Fruit fly (Drosophila melanogaster) whole organism, embryonic: ENCODE results near the gene CG42758.

Source experiments
- Aef1 ChIP-seq: fragments of 200-800 bp; sonication (Bioruptor generic); IDR thresholded peaks from 3 replicates; pipeline ENCODE4 v1.3.6; 2022; ENCODE audit warnings: missing biosample characterization, missing genetic modification characterization
- Antp ChIP-seq: fragments of 200-800 bp; sonication (Bioruptor generic); optimal IDR thresholded peaks from 3 replicates; lab custom pipeline; 2016; ENCODE audit warnings: missing biosample characterization, missing genetic modification characterization
- Awh ChIP-seq: fragments of 200-800 bp; sonication (Bioruptor generic); IDR thresholded peaks from 2 replicates; pipeline ENCODE4, ENCODE4 v1.3.6; 2022; ENCODE audit warnings: missing biosample characterization, missing genetic modification characterization
- CG10366 ChIP-seq: fragments of 200-800 bp; sonication (Bioruptor generic); IDR thresholded peaks from 2 replicates; pipeline ENCODE4 v1.3.6; 2022; ENCODE audit warnings: missing biosample characterization, missing genetic modification characterization
- CG10959 ChIP-seq: fragments of 200-800 bp; sonication (Bioruptor generic); IDR thresholded peaks from 2 replicates; pipeline ENCODE4 v1.3.6; 2022; ENCODE audit warnings: missing biosample characterization, missing genetic modification characterization
- CG12299 ChIP-seq: fragments of 200-800 bp; sonication (Bioruptor generic); optimal IDR thresholded peaks from 2 replicates; lab custom pipeline; 2018; ENCODE audit warnings: missing biosample characterization, mild to moderate bottlenecking, missing genetic modification characterization
- CG13624 ChIP-seq: fragments of 200-800 bp; sonication (Bioruptor generic); optimal IDR thresholded peaks from 2 replicates; lab custom pipeline; 2016; ENCODE audit warnings: missing biosample characterization, missing genetic modification characterization
- CG1792 ChIP-seq: fragments of 200-800 bp; sonication (Bioruptor generic); optimal IDR thresholded peaks from 2 replicates; lab custom pipeline; 2016; ENCODE audit warnings: missing biosample characterization, missing genetic modification characterization
- CG18262 ChIP-seq: fragments of 200-800 bp; optimal IDR thresholded peaks from 3 replicates; lab custom pipeline; 2019; ENCODE audit warnings: missing biosample characterization, mild to moderate bottlenecking, missing genetic modification characterization, moderate library complexity
- CG2199 ChIP-seq: fragments of 200-800 bp; sonication (Bioruptor generic); IDR thresholded peaks from 3 replicates; pipeline ENCODE4 v1.3.6; 2022; ENCODE audit warnings: missing biosample characterization, missing genetic modification characterization
- CG30403 ChIP-seq: fragments of 200-800 bp; sonication (Bioruptor generic); optimal IDR thresholded peaks from 3 replicates; lab custom pipeline; 2016; ENCODE audit warnings: missing biosample characterization, missing genetic modification characterization
- CG30431 ChIP-seq: fragments of 200-800 bp; sonication (Bioruptor generic); optimal IDR thresholded peaks from 2 replicates; lab custom pipeline; 2017; ENCODE audit warnings: missing biosample characterization, missing genetic modification characterization
- CG4707 ChIP-seq: fragments of 200-800 bp; sonication (Bioruptor generic); optimal IDR thresholded peaks from 2 replicates; lab custom pipeline; 2018; ENCODE audit warnings: missing biosample characterization, mild to moderate bottlenecking, missing genetic modification characterization, moderate library complexity
- CG4820 ChIP-seq: fragments of 200-800 bp; sonication (Bioruptor generic); optimal IDR thresholded peaks from 3 replicates; lab custom pipeline; 2016; ENCODE audit warnings: missing biosample characterization, missing genetic modification characterization
- CG6254 ChIP-seq: fragments of 200-800 bp; sonication (Bioruptor generic); optimal IDR thresholded peaks from 3 replicates; lab custom pipeline; 2017; ENCODE audit warnings: mild to moderate bottlenecking, missing biosample characterization, missing genetic modification reagents, missing genetic modification characterization
- CG6689 ChIP-seq: fragments of 200-800 bp; sonication (Bioruptor generic); IDR thresholded peaks from 2 replicates; pipeline ENCODE4 v1.3.6; 2022; ENCODE audit warnings: missing biosample characterization, missing genetic modification characterization
- CG8290 ChIP-seq, 3 experiments: fragments of 200-800 bp; sonication (Bioruptor generic); optimal IDR thresholded peaks; 2 replicates each; lab custom pipeline; 2016 to 2019; ENCODE audit warnings: missing biosample characterization in 3 of 3, missing genetic modification characterization in 3 of 3, mild to moderate bottlenecking in 2 of 3, moderate library complexity in 1 of 3
- CG8478 ChIP-seq: fragments of >200 bp; optimal IDR thresholded peaks from 2 replicates; lab custom pipeline; 2018
- CTCF ChIP-seq: fragments of 200-800 bp; sonication (Bioruptor generic); optimal IDR thresholded peaks from 2 replicates; lab custom pipeline; 2017; ENCODE audit warnings: missing biosample characterization, mild to moderate bottlenecking, missing genetic modification characterization, moderate library complexity
- CoRest ChIP-seq: fragments of 200-800 bp; sonication (Bioruptor generic); optimal IDR thresholded peaks from 3 replicates; lab custom pipeline; 2018; ENCODE audit warnings: missing biosample characterization, mild to moderate bottlenecking, missing genetic modification characterization, moderate library complexity
- Dad ChIP-seq: fragments of 200-800 bp; sonication (Bioruptor generic); optimal IDR thresholded peaks from 3 replicates; lab custom pipeline; 2016; ENCODE audit warnings: missing biosample characterization, missing genetic modification characterization
- Hmx ChIP-seq: fragments of 200-800 bp; sonication (Bioruptor generic); optimal IDR thresholded peaks from 2 replicates; lab custom pipeline; 2016; ENCODE audit warnings: missing biosample characterization, missing genetic modification characterization
- Jarid2 ChIP-seq: fragments of 200-800 bp; sonication (Bioruptor generic); optimal IDR thresholded peaks from 3 replicates; lab custom pipeline; 2017; ENCODE audit warnings: mild to moderate bottlenecking, missing biosample characterization, missing genetic modification reagents, missing genetic modification characterization
- Kr ChIP-seq: fragments of 200-800 bp; sonication (Bioruptor generic); optimal IDR thresholded peaks from 2 replicates; lab custom pipeline; 2017; ENCODE audit warnings: missing biosample characterization, mild to moderate bottlenecking, missing genetic modification characterization
- Myb ChIP-seq: fragments of 200-800 bp; sonication (Bioruptor generic); optimal IDR thresholded peaks from 2 replicates; lab custom pipeline; 2016; ENCODE audit warnings: missing biosample characterization, missing genetic modification characterization
- Stat92E ChIP-seq, 3 experiments: fragments of >200 bp in 2 of 3; fragments of 200-800 bp in 1 of 3; sonication (Bioruptor generic) in 1 of 3; optimal IDR thresholded peaks; 2 replicates each; lab custom pipeline; 2017 to 2019; ENCODE audit warnings: missing biosample characterization in 3 of 3, missing genetic modification characterization in 3 of 3, mild to moderate bottlenecking in 1 of 3, moderate library complexity in 1 of 3
- Usf ChIP-seq: fragments of 200-800 bp; sonication (Bioruptor generic); optimal IDR thresholded peaks from 2 replicates; lab custom pipeline; 2017; ENCODE audit warnings: missing genotype, missing biosample characterization, missing genetic modification characterization
- cato ChIP-seq: fragments of 200-800 bp; sonication (Bioruptor generic); optimal IDR thresholded peaks from 2 replicates; lab custom pipeline; 2016; ENCODE audit warnings: missing biosample characterization, missing genetic modification characterization, borderline replicate concordance
- crc ChIP-seq: fragments of 200-800 bp; sonication (Bioruptor generic); optimal IDR thresholded peaks from 2 replicates; lab custom pipeline; 2016; ENCODE audit warnings: missing biosample characterization, missing genetic modification characterization
- croc ChIP-seq: fragments of 200-800 bp; sonication (Bioruptor generic); conservative IDR thresholded peaks from 3 replicates; pipeline ENCODE4 v1.3.6; 2022; ENCODE audit warnings: missing biosample characterization, missing genetic modification characterization
- crol ChIP-seq: fragments of 200-800 bp; sonication (Bioruptor generic); IDR thresholded peaks from 2 replicates; pipeline ENCODE4 v1.3.6; 2022; ENCODE audit warnings: missing biosample characterization, missing genetic modification characterization
- cwo ChIP-seq: fragments of 200-800 bp; sonication (Bioruptor generic); optimal IDR thresholded peaks from 3 replicates; lab custom pipeline; 2017; ENCODE audit warnings: missing biosample characterization, missing genetic modification characterization, mild to moderate bottlenecking, moderate library complexity, missing genetic modification reagents
- dati ChIP-seq: fragments of 200-800 bp; sonication (Bioruptor generic); IDR thresholded peaks from 2 replicates; pipeline ENCODE4 v1.3.6; 2022; ENCODE audit warnings: missing biosample characterization, missing genetic modification characterization
- fd64A ChIP-seq: fragments of 200-800 bp; sonication (Bioruptor generic); optimal IDR thresholded peaks from 3 replicates; lab custom pipeline; 2018; ENCODE audit warnings: missing biosample characterization, mild to moderate bottlenecking, missing genetic modification characterization
- fd96Cb ChIP-seq: fragments of 200-800 bp; sonication (Bioruptor generic); optimal IDR thresholded peaks from 2 replicates; lab custom pipeline; 2018; ENCODE audit warnings: missing biosample characterization, mild to moderate bottlenecking, missing genetic modification characterization, moderate library complexity
- grn ChIP-seq: fragments of 200-800 bp; sonication (Bioruptor generic); optimal IDR thresholded peaks from 3 replicates; lab custom pipeline; 2017; ENCODE audit warnings: missing biosample characterization, missing genetic modification characterization
- her ChIP-seq: fragments of 200-800 bp; sonication (Bioruptor generic); optimal IDR thresholded peaks from 2 replicates; lab custom pipeline; 2016; ENCODE audit warnings: missing biosample characterization, missing genetic modification characterization
- jigr1 ChIP-seq: fragments of 200-800 bp; sonication (Bioruptor generic); IDR thresholded peaks from 3 replicates; pipeline ENCODE4 v1.3.6; 2022; ENCODE audit warnings: missing biosample characterization, missing genetic modification characterization
- kah ChIP-seq: fragments of 200-800 bp; sonication (Bioruptor generic); optimal IDR thresholded peaks from 2 replicates; lab custom pipeline; 2018; ENCODE audit warnings: missing biosample characterization, mild to moderate bottlenecking, missing genetic modification characterization
- lbe ChIP-seq: fragments of 200-800 bp; sonication (Bioruptor generic); optimal IDR thresholded peaks from 2 replicates; lab custom pipeline; 2016; ENCODE audit warnings: missing biosample characterization, mild to moderate bottlenecking, missing genetic modification characterization
- lilli ChIP-seq: fragments of 200-800 bp; sonication (Bioruptor generic); optimal IDR thresholded peaks from 3 replicates; lab custom pipeline; 2016; ENCODE audit warnings: missing biosample characterization, missing genetic modification characterization
- pho ChIP-seq: fragments of 200-800 bp; sonication (Bioruptor generic); optimal IDR thresholded peaks from 2 replicates; lab custom pipeline; 2016; ENCODE audit warnings: missing biosample characterization, missing genetic modification characterization
- run ChIP-seq: fragments of 200-800 bp; sonication (Bioruptor generic); optimal IDR thresholded peaks from 3 replicates; lab custom pipeline; 2018; ENCODE audit warnings: missing biosample characterization, mild to moderate bottlenecking, missing genetic modification characterization
- salm ChIP-seq: fragments of 200-800 bp; sonication (Bioruptor generic); optimal IDR thresholded peaks from 2 replicates; lab custom pipeline; 2018; ENCODE audit warnings: missing biosample characterization, mild to moderate bottlenecking, missing genetic modification characterization
- schlank ChIP-seq: fragments of 200-800 bp; sonication (Bioruptor generic); optimal IDR thresholded peaks from 2 replicates; lab custom pipeline; 2018; ENCODE audit warnings: missing biosample characterization, mild to moderate bottlenecking, missing genetic modification characterization
- sens-2 ChIP-seq: fragments of 200-800 bp; sonication (Bioruptor generic); IDR thresholded peaks from 2 replicates; pipeline ENCODE4 v1.3.6; 2022; ENCODE audit warnings: missing biosample characterization, missing genetic modification characterization
- toy ChIP-seq: fragments of 200-800 bp; sonication (Bioruptor generic); IDR thresholded peaks from 2 replicates; pipeline ENCODE4 v1.3.6; 2022; ENCODE audit warnings: missing biosample characterization, missing genetic modification characterization
- trem ChIP-seq: fragments of 200-800 bp; optimal IDR thresholded peaks from 3 replicates; lab custom pipeline; 2019; ENCODE audit warnings: missing biosample characterization, mild to moderate bottlenecking, missing genetic modification characterization, moderate library complexity
- vfl ChIP-seq: fragments of 200-800 bp; sonication (Bioruptor generic); optimal IDR thresholded peaks from 2 replicates; lab custom pipeline; 2016; ENCODE audit warnings: missing biosample characterization, missing genetic modification characterization
- vvl ChIP-seq: fragments of 200-800 bp; sonication (Bioruptor generic); IDR thresholded peaks from 2 replicates; pipeline ENCODE4 v1.3.6; 2022; ENCODE audit warnings: missing biosample characterization, missing genetic modification characterization
- wek ChIP-seq: fragments of 200-800 bp; sonication (Bioruptor generic); optimal IDR thresholded peaks from 3 replicates; lab custom pipeline; 2018; ENCODE audit warnings: missing biosample characterization, mild to moderate bottlenecking, missing genetic modification characterization, moderate library complexity
- zf30C ChIP-seq: fragments of 200-800 bp; sonication (Bioruptor generic); optimal IDR thresholded peaks from 3 replicates; lab custom pipeline; 2018; ENCODE audit warnings: missing biosample characterization, mild to moderate bottlenecking, missing genetic modification characterization

Gene CG42758

dm6 chr3L:14555052-14555451 is 12.2 kb upstream of the CG42758 start (continued):
- TF ChIP-seq Hmx (GFP tag; lab: Kevin White, UChicago) (no peak), CG12299 (tag; lab: Kevin White, UChicago) (no peak), Dad (no peak), CG18262 (peak; percentile 37), crol (GFP tag; lab: Robert Waterston, UW) (no peak), CG8290 (GFP tag; optimal IDR thresholded peaks at IDR 0.05; lab: Kevin White, UChicago) (peak; percentile 20), CG8290 (tag; optimal IDR thresholded peaks at IDR 0.05; lab: Kevin White, UChicago) (peak in 1 of 2 experiments; percentile 50), dati (GFP tag; lab: Robert Waterston, UW) (0 out of 2 replicates have a peak, but pooled peaks have one; percentile 9), Antp (no peak), pho (GFP tag; lab: Kevin White, UChicago) (no peak), CG13624 (GFP tag; lab: Kevin White, UChicago) (no peak), trem (tag; lab: Kevin White, UChicago) (peak; percentile 3), CG10366 (no peak), Stat92E (GFP tag; optimal IDR thresholded peaks at IDR 0.05; lab: Kevin White, UChicago) (no peak), lbe (no peak), Myb (GFP tag; lab: Kevin White, UChicago) (no peak), her (GFP tag; lab: Kevin White, UChicago) (no peak), croc (no peak), cato (GFP tag; lab: Kevin White, UChicago) (no peak), fd64A (GFP tag; lab: Kevin White, UChicago) (peak; percentile 76), CG30403 (GFP tag; lab: Kevin White, UChicago) (no peak), kah (GFP tag; lab: Kevin White, UChicago) (peak; percentile 46), CG4820 (GFP tag; lab: Kevin White, UChicago) (no peak), CG6689 (GFP tag; lab: Robert Waterston, UW) (0 out of 2 replicates have a peak, but pooled peaks have one; percentile 12), vvl (0 out of 2 replicates have a peak, but pooled peaks have one; percentile 28), fd96Cb (tag; lab: Kevin White, UChicago) (no peak), Aef1 (no peak), Kr (peak; percentile 63), crc (GFP tag; lab: Kevin White, UChicago) (no peak), lilli (no peak), CG10959 (GFP tag; lab: Robert Waterston, UW) (no peak), jigr1 (GFP tag; lab: Robert Waterston, UW) (no peak), salm (tag; lab: Kevin White, UChicago) (no peak), cwo (GFP tag; lab: Kevin White, UChicago) (peak; percentile 85), CoRest (tag; lab: Kevin White, UChicago) (no peak), CG8478 (lab: Kevin White, UChicago) (no peak), sens-2 (0 out of 2 replicates have a peak, but pooled peaks have one; percentile 9), CG2199 (GFP tag; lab: Robert Waterston, UW) (peak; percentile 95), CG30431 (no peak), grn (peak; percentile 85), CTCF (GFP tag; lab: Kevin White, UChicago) (peak; percentile 16), CG1792 (GFP tag; lab: Kevin White, UChicago) (no peak), vfl (no peak), wek (GFP tag; lab: Kevin White, UChicago) (peak; percentile 53), schlank (tag; lab: Kevin White, UChicago) (peak; percentile 16), toy (GFP tag; lab: Robert Waterston, UW) (no peak), Jarid2 (GFP tag; lab: Kevin White, UChicago) (peak; percentile 25), CG6254 (GFP tag; lab: Kevin White, UChicago) (no peak), Usf (GFP tag; lab: Kevin White, UChicago) (no peak), run (tag; lab: Kevin White, UChicago) (no peak), CG4707 (GFP tag; lab: Kevin White, UChicago) (peak; percentile 57), Awh (0 out of 2 replicates have a peak, but pooled peaks have one; percentile 49), zf30C (GFP tag; lab: Kevin White, UChicago) (no peak)
